Worm (Caenorhabditis elegans) whole organism, young adult: ENCODE measurements around the gene kqt-3.

Source experiments
- B0261.1 ChIP-seq: sonication (generic microtip); optimal IDR thresholded peaks from 2 replicates; lab custom pipeline; 2016; ENCODE audit warnings: mild to moderate bottlenecking, missing genetic modification characterization, moderate library complexity, missing compliant biosample characterization
- C06A6.2 ChIP-seq: fragments of 200-800 bp; sonication (Bioruptor generic); conservative IDR thresholded peaks from 2 replicates; pipeline ENCODE4 v1.3.6; 2022; ENCODE audit warnings: missing genetic modification characterization, missing compliant biosample characterization
- D2030.7 ChIP-seq: fragments of 200-800 bp; sonication (Bioruptor generic); IDR thresholded peaks from 2 replicates; pipeline ENCODE4 v1.3.6; 2022; ENCODE audit warnings: missing genetic modification reagents, missing genetic modification characterization, missing compliant biosample characterization
- F22D6.2 ChIP-seq: sonication (generic microtip); optimal IDR thresholded peaks from 2 replicates; lab custom pipeline; 2016; ENCODE audit warnings: mild to moderate bottlenecking, missing genetic modification characterization, missing compliant biosample characterization
- F39B2.1 ChIP-seq: fragments of 200-800 bp; sonication (Bioruptor generic); IDR thresholded peaks from 2 replicates; pipeline ENCODE4 v1.3.6; 2022; ENCODE audit warnings: missing genetic modification reagents, missing genetic modification characterization, missing compliant biosample characterization
- ama-1 ChIP-seq, 3 experiments: fragments of 150-350 bp in 1 of 3; sonication (generic microtip) in 2 of 3; optimal IDR thresholded peaks; 2 replicates each; lab custom pipeline; 2014 to 2018; ENCODE audit warnings: missing biosample characterization in 2 of 3, missing genetic modification characterization in 2 of 3, missing genetic modification reagents in 2 of 3
- aptf-2 ChIP-seq: fragments of 200-800 bp; sonication (Bioruptor generic); conservative IDR thresholded peaks from 2 replicates; pipeline ENCODE4 v1.3.6; 2022; ENCODE audit warnings: missing genetic modification reagents, missing genetic modification characterization, missing compliant biosample characterization
- bed-1 ChIP-seq: fragments of 200-800 bp; sonication (Bioruptor generic); IDR thresholded peaks from 2 replicates; pipeline ENCODE4 v1.3.6; 2022; ENCODE audit warnings: missing genetic modification reagents, missing genetic modification characterization, missing compliant biosample characterization
- bed-2 ChIP-seq: fragments of 200-800 bp; sonication (Bioruptor generic); IDR thresholded peaks from 2 replicates; pipeline ENCODE4 v1.3.6; 2022; ENCODE audit warnings: missing genetic modification reagents, missing genetic modification characterization, missing compliant biosample characterization
- ccch-3 ChIP-seq: fragments of 200-800 bp; sonication (Bioruptor generic); optimal IDR thresholded peaks from 2 replicates; lab custom pipeline; 2018; ENCODE audit warnings: mild to moderate bottlenecking, missing genetic modification characterization, missing compliant biosample characterization
- cebp-2 ChIP-seq: fragments of 200-800 bp; sonication (Bioruptor generic); IDR thresholded peaks from 2 replicates; pipeline ENCODE4 v1.3.6; 2022; ENCODE audit warnings: missing genetic modification characterization, missing compliant biosample characterization
- ceh-40 ChIP-seq: fragments of 200-800 bp; sonication (Bioruptor generic); IDR thresholded peaks from 2 replicates; pipeline ENCODE4 v1.3.6; 2022; ENCODE audit warnings: missing genetic modification characterization, missing compliant biosample characterization
- ceh-58 ChIP-seq: fragments of 200-800 bp; sonication (Bioruptor generic); IDR thresholded peaks from 2 replicates; pipeline ENCODE4 v1.3.6; 2022; ENCODE audit warnings: missing genetic modification characterization, missing compliant biosample characterization
- ceh-79 ChIP-seq: sonication (generic microtip); optimal IDR thresholded peaks from 2 replicates; lab custom pipeline; 2017; ENCODE audit warnings: mild to moderate bottlenecking, missing genetic modification characterization, missing compliant biosample characterization
- dpl-1 ChIP-seq: fragments of 150-350 bp; optimal IDR thresholded peaks from 2 replicates; lab custom pipeline; 2014; ENCODE audit warnings: missing biosample characterization, missing genetic modification reagents, missing genetic modification characterization
- efl-1 ChIP-seq: fragments of 150-350 bp; optimal IDR thresholded peaks from 2 replicates; lab custom pipeline; 2014; ENCODE audit warnings: missing biosample characterization, missing genetic modification reagents, missing genetic modification characterization
- ekl-4 ChIP-seq: fragments of 200-800 bp; sonication (Bioruptor generic); IDR thresholded peaks from 2 replicates; pipeline ENCODE4 v1.3.6; 2022; ENCODE audit warnings: missing genetic modification reagents, missing genetic modification characterization, missing compliant biosample characterization
- ets-4 ChIP-seq: fragments of 200-800 bp; sonication (Bioruptor generic); optimal IDR thresholded peaks from 2 replicates; lab custom pipeline; 2018; ENCODE audit warnings: mild to moderate bottlenecking, missing genetic modification characterization, missing compliant biosample characterization
- fkh-3 ChIP-seq: sonication (generic microtip); optimal IDR thresholded peaks from 2 replicates; lab custom pipeline; 2016; ENCODE audit warnings: mild to moderate bottlenecking, missing genetic modification characterization, missing compliant biosample characterization
- gei-17 ChIP-seq: fragments of 200-800 bp; sonication (Bioruptor generic); optimal IDR thresholded peaks from 2 replicates; lab custom pipeline; 2018; ENCODE audit warnings: mild to moderate bottlenecking, missing genetic modification characterization, missing compliant biosample characterization
- hlh-12 ChIP-seq: sonication (generic microtip); optimal IDR thresholded peaks from 2 replicates; lab custom pipeline; 2016; ENCODE audit warnings: missing genetic modification characterization, missing compliant biosample characterization
- hmg-1.2 ChIP-seq: fragments of 200-800 bp; sonication (Bioruptor generic); IDR thresholded peaks from 2 replicates; pipeline ENCODE4 v1.3.6; 2022; ENCODE audit warnings: missing genetic modification reagents, missing genetic modification characterization, missing compliant biosample characterization
- hsf-1 ChIP-seq: fragments of 200-800 bp; sonication (Bioruptor generic); IDR thresholded peaks from 2 replicates; pipeline ENCODE4 v1.3.6; 2022; ENCODE audit warnings: missing genetic modification reagents, missing genetic modification characterization, missing compliant biosample characterization
- lin-26 ChIP-seq: fragments of 200-800 bp; sonication (Bioruptor generic); IDR thresholded peaks from 2 replicates; pipeline ENCODE4 v1.3.6; 2022; ENCODE audit warnings: missing genetic modification reagents, missing genetic modification characterization, missing compliant biosample characterization
- lin-35 ChIP-seq, 3 experiments: fragments of 150-350 bp in 2 of 3; sonication (generic microtip) in 1 of 3; optimal IDR thresholded peaks; 2 replicates each; lab custom pipeline; 2014 to 2018; ENCODE audit warnings: missing biosample characterization in 3 of 3, missing genetic modification characterization in 3 of 3, missing genetic modification reagents in 3 of 3
- lin-40 ChIP-seq: sonication (generic microtip); optimal IDR thresholded peaks from 2 replicates; lab custom pipeline; 2016; ENCODE audit warnings: missing genetic modification characterization, mild to moderate bottlenecking, missing compliant biosample characterization, missing genotype, missing genetic modification reagents
- lsl-1 ChIP-seq: fragments of 200-800 bp; sonication (Bioruptor generic); optimal IDR thresholded peaks from 2 replicates; lab custom pipeline; 2018; ENCODE audit warnings: mild to moderate bottlenecking, missing genetic modification characterization, moderate library complexity, missing compliant biosample characterization
- madf-10 ChIP-seq: sonication (generic microtip); optimal IDR thresholded peaks from 2 replicates; lab custom pipeline; 2016; ENCODE audit warnings: mild to moderate bottlenecking, missing genetic modification characterization, missing compliant biosample characterization
- mes-4 ChIP-seq: sonication (generic microtip); optimal IDR thresholded peaks from 2 replicates; lab custom pipeline; 2016; ENCODE audit warnings: missing genotype, missing genetic modification characterization, missing compliant biosample characterization
- mxl-1 ChIP-seq: sonication (generic microtip); optimal IDR thresholded peaks from 2 replicates; lab custom pipeline; 2016; ENCODE audit warnings: missing genetic modification characterization, missing compliant biosample characterization
- nfyb-1 ChIP-seq: fragments of 200-800 bp; sonication (Bioruptor generic); IDR thresholded peaks from 2 replicates; pipeline ENCODE4 v1.3.6; 2022; ENCODE audit warnings: missing genetic modification reagents, missing genetic modification characterization, missing compliant biosample characterization
- pbrm-1 ChIP-seq: fragments of 200-800 bp; sonication (Bioruptor generic); IDR thresholded peaks from 2 replicates; pipeline ENCODE4 v1.3.6; 2022; ENCODE audit warnings: missing genetic modification reagents, missing genetic modification characterization, missing compliant biosample characterization
- rpc-1 ChIP-seq, 2 experiments: fragments of 150-350 bp in 1 of 2; sonication (generic microtip) in 1 of 2; optimal IDR thresholded peaks; 2 replicates each; lab custom pipeline; 2014 to 2018; ENCODE audit warnings: missing biosample characterization in 1 of 2, missing genetic modification characterization in 1 of 2, missing genetic modification reagents in 1 of 2, missing genotype in 1 of 2
- snpc-3.4 ChIP-seq: sonication (generic microtip); optimal IDR thresholded peaks from 2 replicates; lab custom pipeline; 2017; ENCODE audit warnings: missing genetic modification characterization, mild to moderate bottlenecking, missing compliant biosample characterization, antibody characterized with exemption, moderate library complexity, missing genotype, missing genetic modification reagents
- somi-1 ChIP-seq: fragments of 200-800 bp; sonication (Bioruptor generic); optimal IDR thresholded peaks from 2 replicates; lab custom pipeline; 2018; ENCODE audit warnings: mild to moderate bottlenecking, missing genetic modification characterization, missing compliant biosample characterization
- tbp1 ChIP-seq: fragments of 200-800 bp; sonication (Bioruptor generic); optimal IDR thresholded peaks from 2 replicates; lab custom pipeline; 2018; ENCODE audit warnings: mild to moderate bottlenecking, missing genetic modification characterization, missing compliant biosample characterization
- tlf-1 ChIP-seq: fragments of 200-800 bp; sonication (Bioruptor generic); optimal IDR thresholded peaks from 2 replicates; lab custom pipeline; 2018; ENCODE audit warnings: mild to moderate bottlenecking, missing genetic modification characterization, missing compliant biosample characterization
- xnd-1 ChIP-seq: sonication (generic microtip); optimal IDR thresholded peaks from 2 replicates; lab custom pipeline; 2016; ENCODE audit warnings: missing genotype, missing genetic modification reagents, missing genetic modification characterization, missing compliant biosample characterization
- zfh-2 ChIP-seq: fragments of 200-800 bp; sonication (Bioruptor generic); conservative IDR thresholded peaks from 2 replicates; pipeline ENCODE4 v1.3.6; 2022; ENCODE audit warnings: missing genetic modification reagents, missing genetic modification characterization, missing compliant biosample characterization
- ztf-18 ChIP-seq: sonication (generic microtip); optimal IDR thresholded peaks from 2 replicates; lab custom pipeline; 2016; ENCODE audit warnings: missing genotype, mild to moderate bottlenecking, missing genetic modification characterization, missing compliant biosample characterization
- ztf-22 ChIP-seq: fragments of 200-800 bp; sonication (Bioruptor generic); optimal IDR thresholded peaks from 2 replicates; lab custom pipeline; 2018; ENCODE audit warnings: mild to moderate bottlenecking, missing genetic modification characterization, moderate library complexity, missing compliant biosample characterization
- ztf-26 ChIP-seq: sonication (generic microtip); optimal IDR thresholded peaks from 2 replicates; lab custom pipeline; 2017; ENCODE audit warnings: missing genetic modification characterization, missing compliant biosample characterization
- ztf-28 ChIP-seq: fragments of 200-800 bp; sonication (Bioruptor generic); IDR thresholded peaks from 2 replicates; pipeline ENCODE4 v1.3.6; 2022; ENCODE audit warnings: missing genetic modification reagents, missing genetic modification characterization, missing compliant biosample characterization

Gene kqt-3

DNA sequence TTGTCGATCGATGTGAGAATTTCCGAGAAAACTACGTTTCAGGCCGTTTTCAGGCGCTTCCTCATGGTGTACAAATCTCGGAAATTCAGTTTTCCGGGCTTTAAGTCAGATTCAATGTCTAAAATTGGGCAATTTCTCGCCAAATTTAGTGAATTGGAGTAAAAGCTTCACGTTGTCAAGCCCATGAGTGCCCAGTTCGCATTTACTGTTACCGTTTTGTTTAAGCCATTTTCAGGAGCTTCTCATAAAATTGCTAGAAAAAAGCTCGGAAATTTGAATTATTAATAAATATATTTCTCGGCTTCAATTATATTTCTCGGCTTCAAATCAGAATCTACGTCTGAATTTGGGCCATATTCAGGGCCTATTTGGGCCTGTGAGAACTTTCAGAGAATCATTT, 18.2 kb upstream of the kqt-3 start:
- TF ChIP-seq ekl-4 = no peak
- TF ChIP-seq efl-1 = no peak
- TF ChIP-seq F39B2.1 (GFP tag; lab: Robert Waterston, UW) = no peak
- no peak for TF ChIP-seq snpc-3.4 (tag; lab: Kevin White, UChicago)
- TF ChIP-seq, all 124 proteins: peak for 0

DNA sequence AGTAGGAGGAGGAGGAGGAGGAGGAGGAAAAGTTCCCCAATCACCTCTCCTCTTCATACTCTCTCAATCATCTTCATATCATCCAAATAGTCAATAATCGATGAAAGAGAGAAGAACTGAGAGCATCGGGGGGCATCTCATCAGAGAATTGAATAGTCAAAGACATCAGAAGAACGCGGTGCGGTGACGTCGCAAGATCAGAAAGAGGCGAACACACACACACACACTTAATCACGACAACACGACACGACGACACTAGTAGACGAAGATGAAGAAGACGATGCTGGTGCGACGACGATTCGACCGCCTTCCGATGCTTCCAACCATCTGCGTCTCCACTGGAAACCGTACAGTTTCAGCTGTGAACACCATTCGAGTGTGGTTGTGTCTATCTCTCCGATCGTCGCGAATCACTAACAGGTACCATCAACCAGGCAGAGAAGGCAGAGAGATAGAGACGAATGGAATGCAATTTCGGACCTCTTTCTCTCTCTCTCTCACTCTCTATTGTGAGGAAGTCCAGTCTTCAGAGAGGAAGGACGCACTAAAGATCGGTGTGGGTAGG, 17.4 kb upstream of the kqt-3 start:
- TF ChIP-seq lin-40 (tag; lab: Kevin White, UChicago) = peak; percentile 29
- TF ChIP-seq madf-10 (tag; lab: Kevin White, UChicago) = no peak
- TF ChIP-seq ztf-26 (tag; lab: Kevin White, UChicago) = peak; percentile 66
- TF ChIP-seq zfh-2 (GFP tag; lab: Robert Waterston, UW) = peak; percentile 15; the same call in 1 of the 2 replicates
- TF ChIP-seq somi-1 (GFP tag; lab: Kevin White, UChicago) = peak; percentile 40
- TF ChIP-seq C06A6.2 = 0 out of 2 replicates have a peak, but pooled peaks have one; percentile 12
- no peak for TF ChIP-seq nfyb-1 (GFP tag; lab: Robert Waterston, UW)
- TF ChIP-seq rpc-1 (optimal IDR thresholded peaks at IDR 0.05; lab: Kevin White, UChicago) = no peak
- no peak for TF ChIP-seq rpc-1 (tag; optimal IDR thresholded peaks at IDR 0.05; lab: Kevin White, UChicago)
- TF ChIP-seq lin-26 (GFP tag; lab: Robert Waterston, UW) = 0 out of 2 replicates have a peak, but pooled peaks have one; percentile 29
- peak; percentile 22; the same call in 1 of the 2 replicates for TF ChIP-seq hmg-1.2 (GFP tag; lab: Robert Waterston, UW)

DNA sequence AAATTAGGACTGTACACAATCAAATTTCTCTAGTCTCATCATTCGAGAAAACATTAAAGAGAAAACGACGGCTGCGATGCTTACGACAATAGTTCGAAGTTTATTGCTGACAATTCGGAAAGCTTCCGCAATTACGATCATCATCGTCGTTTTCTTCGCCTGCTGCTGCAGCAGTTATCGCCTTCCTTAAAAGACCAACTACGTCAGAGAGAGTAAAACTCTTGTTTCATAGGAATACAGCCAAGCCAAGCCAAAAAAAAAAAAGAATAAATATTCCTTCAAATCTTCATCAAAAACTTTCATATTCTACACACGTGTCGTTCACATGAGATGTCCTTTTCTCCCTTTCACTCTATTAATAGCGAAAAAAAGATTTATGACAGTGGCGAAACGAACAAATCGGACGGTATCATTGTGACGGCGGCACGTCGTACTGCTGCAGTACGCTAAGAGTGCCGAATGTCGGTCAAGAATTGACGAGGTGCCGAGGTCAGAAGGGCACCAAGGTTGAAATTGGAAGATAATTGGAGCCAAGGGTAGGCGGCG, 16.2 kb upstream of the kqt-3 start:
- no peak for TF ChIP-seq rpc-1 (optimal IDR thresholded peaks at IDR 0.05; lab: Kevin White, UChicago)
- no peak for TF ChIP-seq rpc-1 (tag; optimal IDR thresholded peaks at IDR 0.05; lab: Kevin White, UChicago)
- no peak for TF ChIP-seq tbp1 (GFP tag; lab: Kevin White, UChicago)
- TF ChIP-seq lin-40 (tag; lab: Kevin White, UChicago) = peak; percentile 33
- TF ChIP-seq ama-1 (optimal IDR thresholded peaks at IDR 0.05; lab: Kevin White, UChicago) = no peak
- TF ChIP-seq ama-1 (GFP tag; optimal IDR thresholded peaks at IDR 0.05; lab: Kevin White, UChicago) = no peak
- TF ChIP-seq ztf-26 (tag; lab: Kevin White, UChicago) = peak; percentile 24
- no peak for TF ChIP-seq ztf-22 (GFP tag; lab: Kevin White, UChicago)
- TF ChIP-seq bed-2 (GFP tag; lab: Robert Waterston, UW) = no peak
- TF ChIP-seq tlf-1 (GFP tag; lab: Kevin White, UChicago) = no peak
- TF ChIP-seq hsf-1 (GFP tag; lab: Robert Waterston, UW) = no peak
- no peak for TF ChIP-seq D2030.7
- TF ChIP-seq bed-1 (GFP tag; lab: Robert Waterston, UW) = no peak
- TF ChIP-seq xnd-1 (tag; lab: Kevin White, UChicago) = no peak
- TF ChIP-seq F22D6.2 = no peak

DNA sequence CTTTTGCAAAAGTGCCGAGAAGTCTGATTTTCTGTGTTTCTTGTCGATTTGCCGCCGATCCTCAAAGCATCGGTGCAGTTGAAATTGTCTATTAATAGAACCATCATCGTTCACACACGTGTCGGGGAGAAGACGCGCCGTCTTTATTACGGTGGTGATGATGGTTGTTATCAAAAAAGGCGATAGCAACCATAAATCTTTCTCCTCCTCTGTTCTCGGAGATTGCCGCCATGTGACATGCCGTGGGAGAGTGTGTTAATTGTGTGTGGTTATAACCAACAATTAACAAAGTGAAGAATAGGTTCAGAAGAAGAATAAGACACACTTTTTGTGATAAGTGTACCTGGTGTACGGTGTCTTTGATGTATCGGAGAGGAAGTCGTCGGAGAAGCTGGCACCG, 15.0 kb upstream of the kqt-3 start:
- TF ChIP-seq ets-4 (GFP tag; lab: Kevin White, UChicago) (no peak), ztf-18 (tag; lab: Kevin White, UChicago) (no peak), fkh-3 (tag; lab: Kevin White, UChicago) (no peak), somi-1 (GFP tag; lab: Kevin White, UChicago) (peak; percentile 21), bed-2 (GFP tag; lab: Robert Waterston, UW) (no peak), lin-35 (GFP tag; optimal IDR thresholded peaks at IDR 0.05; lab: Kevin White, UChicago) (no peak), mes-4 (no peak), dpl-1 (GFP tag; lab: Kevin White, UChicago) (no peak), hlh-12 (tag; lab: Kevin White, UChicago) (no peak), aptf-2 (no peak), lsl-1 (GFP tag; lab: Kevin White, UChicago) (no peak), ccch-3 (GFP tag; lab: Kevin White, UChicago) (no peak), ceh-40 (GFP tag; lab: Robert Waterston, UW) (no peak), ztf-28 (GFP tag; lab: Robert Waterston, UW) (no peak), cebp-2 (GFP tag; lab: Robert Waterston, UW) (no peak), B0261.1 (tag; lab: Kevin White, UChicago) (no peak), mxl-1 (tag; lab: Kevin White, UChicago) (no peak), ceh-58 (no peak), pbrm-1 (GFP tag; lab: Robert Waterston, UW) (no peak), gei-17 (GFP tag; lab: Kevin White, UChicago) (no peak), ceh-79 (tag; lab: Kevin White, UChicago) (no peak), ekl-4 (no peak), lin-40 (tag; lab: Kevin White, UChicago) (peak; percentile 49)
